Worm (Caenorhabditis elegans) whole organism, L4/young adult: ENCODE results near the gene R12C12.9.

Source experiments
- W03F9.2 ChIP-seq: fragments of 150-350 bp; optimal IDR thresholded peaks from 2 replicates; lab custom pipeline; 2014; ENCODE audit warnings: missing biosample characterization, missing genetic modification characterization
- him-1 ChIP-seq: sonication (generic microtip); optimal IDR thresholded peaks from 2 replicates; lab custom pipeline; 2016; ENCODE audit warnings: missing genotype, missing genetic modification reagents, missing genetic modification characterization, missing compliant biosample characterization

- TF ChIP-seq W03F9.2 (tag; lab: Kevin White, UChicago), result no peak
- TF ChIP-seq him-1 (tag; lab: Kevin White, UChicago), result no peak
Observed at ce11 chrII:6067066-6067465, 42.3 kb upstream of the R12C12.9 start, which contains the start of gene H12I13.1.
